Worm (Caenorhabditis elegans) whole organism, L3 larva: ENCODE data around the gene srz-20.

ENCODE experiments used
- elt-1 ChIP-seq: fragments of 150-350 bp; optimal IDR thresholded peaks from 2 replicates; lab custom pipeline; 2014; ENCODE audit warnings: missing biosample characterization, missing genetic modification characterization
- elt-3 ChIP-seq, 3 experiments: fragments of 150-350 bp in 1 of 3; sonication (generic microtip) in 2 of 3; optimal IDR thresholded peaks; 2 replicates in 2 of 3; 4 replicates in 1 of 3; lab custom pipeline; 2014 to 2017; ENCODE audit warnings: missing biosample characterization in 3 of 3, missing genetic modification characterization in 3 of 3
- fkh-10 ChIP-seq: sonication (generic microtip); optimal IDR thresholded peaks from 2 replicates; lab custom pipeline; 2017; ENCODE audit warnings: missing biosample characterization, missing genetic modification reagents, missing genetic modification characterization
- nhr-11 ChIP-seq: fragments of 150-350 bp; optimal IDR thresholded peaks from 2 replicates; lab custom pipeline; 2014; ENCODE audit warnings: missing biosample characterization, missing genetic modification characterization
- snpc-4 ChIP-seq: fragments of 150-350 bp; optimal IDR thresholded peaks from 2 replicates; lab custom pipeline; 2014; ENCODE audit warnings: missing biosample characterization, missing genetic modification characterization

DNA sequence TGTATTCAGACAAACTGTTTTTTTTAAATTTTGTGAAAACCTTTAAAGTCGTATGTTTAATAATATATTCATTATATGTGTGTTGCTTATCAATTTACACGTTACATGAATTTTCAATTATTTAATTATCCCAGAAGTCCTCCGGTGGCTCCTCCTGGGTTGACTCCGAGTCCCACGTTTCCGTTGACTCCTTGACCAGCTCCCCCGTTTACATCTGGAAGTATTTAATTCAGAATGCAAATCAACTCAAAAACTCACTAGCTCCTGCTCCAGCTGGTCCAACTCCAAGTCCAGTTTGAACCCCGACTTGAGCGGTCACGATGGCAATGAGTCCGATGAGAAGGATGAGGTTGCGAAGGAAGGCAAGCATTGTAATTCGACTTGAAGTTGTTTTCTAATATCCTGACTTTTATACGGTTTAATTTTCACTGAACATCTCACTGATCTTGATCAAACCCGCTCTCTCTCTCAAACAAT is 21.4 kb upstream of the srz-20 start, which contains the start of gene F56D6.8:
- no peak for TF ChIP-seq elt-3 (tag; optimal IDR thresholded peaks at IDR 0.05; lab: Kevin White, UChicago)
- TF ChIP-seq snpc-4 (tag; lab: Kevin White, UChicago): no peak
- TF ChIP-seq elt-1 (tag; lab: Kevin White, UChicago): no peak
- no peak for TF ChIP-seq fkh-10 (GFP tag; lab: Kevin White, UChicago)
- TF ChIP-seq nhr-11 (tag; lab: Kevin White, UChicago): no peak
